Worm (Caenorhabditis elegans) whole organism, young adult: Measurements from ENCODE around the gene grk-2.
A peak's percentile ranks its signal among the peaks of the same experiment; 100 is the strongest.

Experiments used
- D2030.7 ChIP-seq: fragments of 200-800 bp; sonication (Bioruptor generic); IDR thresholded peaks from 2 replicates; pipeline ENCODE4 v1.3.6; 2022; ENCODE audit warnings: missing genetic modification reagents, missing genetic modification characterization, missing compliant biosample characterization
- F10E7.11 ChIP-seq: sonication (generic microtip); optimal IDR thresholded peaks from 2 replicates; lab custom pipeline; 2017; ENCODE audit warnings: mild to moderate bottlenecking, missing genetic modification characterization, moderate library complexity, missing compliant biosample characterization
- F22D6.2 ChIP-seq: sonication (generic microtip); optimal IDR thresholded peaks from 2 replicates; lab custom pipeline; 2016; ENCODE audit warnings: mild to moderate bottlenecking, missing genetic modification characterization, missing compliant biosample characterization
- F33H1.4 ChIP-seq: fragments of 200-800 bp; sonication (Bioruptor generic); IDR thresholded peaks from 2 replicates; pipeline ENCODE4 v1.3.6; 2022; ENCODE audit warnings: missing genetic modification reagents, missing genetic modification characterization, missing compliant biosample characterization
- F52B5.7 ChIP-seq: sonication (generic microtip); optimal IDR thresholded peaks from 2 replicates; lab custom pipeline; 2016; ENCODE audit warnings: mild to moderate bottlenecking, missing genetic modification characterization, missing compliant biosample characterization
- F55B11.4 ChIP-seq: sonication (generic microtip); optimal IDR thresholded peaks from 2 replicates; lab custom pipeline; 2016; ENCODE audit warnings: missing compliant biosample characterization, missing genetic modification characterization, borderline replicate concordance; ENCODE audit not compliant: insufficient read depth
- F57C9.4 ChIP-seq: sonication (generic microtip); optimal IDR thresholded peaks from 2 replicates; lab custom pipeline; 2017; ENCODE audit warnings: mild to moderate bottlenecking, missing genetic modification characterization, missing compliant biosample characterization
- Y53F4B.3 ChIP-seq: fragments of 200-800 bp; sonication (Bioruptor generic); IDR thresholded peaks from 2 replicates; pipeline ENCODE4 v1.3.6; 2022; ENCODE audit warnings: missing genetic modification reagents, missing genetic modification characterization, missing compliant biosample characterization
- Y56A3A.18 ChIP-seq: fragments of 200-800 bp; sonication (Bioruptor generic); IDR thresholded peaks from 2 replicates; pipeline ENCODE4 v1.3.6; 2022; ENCODE audit warnings: missing genetic modification reagents, missing genetic modification characterization, missing compliant biosample characterization
- ZK185.1 ChIP-seq: sonication (generic microtip); optimal IDR thresholded peaks from 2 replicates; lab custom pipeline; 2016; ENCODE audit warnings: mild to moderate bottlenecking, missing genetic modification characterization, missing compliant biosample characterization; ENCODE audit not compliant: poor library complexity, severe bottlenecking
- attf-3 ChIP-seq: fragments of 200-800 bp; sonication (Bioruptor generic); conservative IDR thresholded peaks from 2 replicates; pipeline ENCODE4 v1.3.6; 2022; ENCODE audit warnings: missing genetic modification reagents, missing genetic modification characterization, missing compliant biosample characterization
- attf-5 ChIP-seq: fragments of 200-800 bp; sonication (Bioruptor generic); optimal IDR thresholded peaks from 2 replicates; lab custom pipeline; 2018; ENCODE audit warnings: mild to moderate bottlenecking, missing genetic modification characterization, missing compliant biosample characterization
- cebp-1 ChIP-seq, 2 experiments: fragments of 200-800 bp in 1 of 2; sonication (Bioruptor generic) in 1 of 2; sonication (generic microtip) in 1 of 2; IDR thresholded peaks in 1 of 2; optimal IDR thresholded peaks in 1 of 2; 2 replicates each; pipeline versions ENCODE4 v1.3.6 to Lab custom; 2017 to 2022; ENCODE audit warnings: missing compliant biosample characterization in 2 of 2, missing genetic modification characterization in 2 of 2, mild to moderate bottlenecking in 1 of 2, missing genetic modification reagents in 1 of 2, moderate library complexity in 1 of 2
- cebp-2 ChIP-seq: fragments of 200-800 bp; sonication (Bioruptor generic); IDR thresholded peaks from 2 replicates; pipeline ENCODE4 v1.3.6; 2022; ENCODE audit warnings: missing genetic modification characterization, missing compliant biosample characterization
- die-1 ChIP-seq: sonication (generic microtip); optimal IDR thresholded peaks from 2 replicates; lab custom pipeline; 2016; ENCODE audit warnings: missing genotype, mild to moderate bottlenecking, missing genetic modification characterization, missing compliant biosample characterization
- efl-1 ChIP-seq: fragments of 150-350 bp; optimal IDR thresholded peaks from 2 replicates; lab custom pipeline; 2014; ENCODE audit warnings: missing biosample characterization, missing genetic modification reagents, missing genetic modification characterization
- egrh-3 ChIP-seq: fragments of 200-800 bp; sonication (Bioruptor generic); IDR thresholded peaks from 2 replicates; pipeline ENCODE4 v1.3.6; 2022; ENCODE audit warnings: missing genetic modification reagents, missing genetic modification characterization, missing compliant biosample characterization
- him-1 ChIP-seq: sonication (generic microtip); optimal IDR thresholded peaks from 2 replicates; lab custom pipeline; 2016; ENCODE audit warnings: missing genotype, missing genetic modification reagents, missing genetic modification characterization, missing compliant biosample characterization
- hmg-1.2 ChIP-seq: fragments of 200-800 bp; sonication (Bioruptor generic); IDR thresholded peaks from 2 replicates; pipeline ENCODE4 v1.3.6; 2022; ENCODE audit warnings: missing genetic modification reagents, missing genetic modification characterization, missing compliant biosample characterization
- let-526 ChIP-seq: fragments of 200-800 bp; sonication (Bioruptor generic); IDR thresholded peaks from 2 replicates; pipeline ENCODE4 v1.3.6; 2022; ENCODE audit warnings: missing genetic modification reagents, missing genetic modification characterization, missing compliant biosample characterization
- lin-40 ChIP-seq: sonication (generic microtip); optimal IDR thresholded peaks from 2 replicates; lab custom pipeline; 2016; ENCODE audit warnings: missing genetic modification characterization, mild to moderate bottlenecking, missing compliant biosample characterization, missing genotype, missing genetic modification reagents
- lin-54 ChIP-seq: fragments of 200-800 bp; sonication (Bioruptor generic); optimal IDR thresholded peaks from 2 replicates; lab custom pipeline; 2018; ENCODE audit warnings: mild to moderate bottlenecking, missing genetic modification characterization, missing compliant biosample characterization
- lsl-1 ChIP-seq: fragments of 200-800 bp; sonication (Bioruptor generic); optimal IDR thresholded peaks from 2 replicates; lab custom pipeline; 2018; ENCODE audit warnings: mild to moderate bottlenecking, missing genetic modification characterization, moderate library complexity, missing compliant biosample characterization
- lsy-27 ChIP-seq: sonication (generic microtip); optimal IDR thresholded peaks from 2 replicates; lab custom pipeline; 2017; ENCODE audit warnings: missing genetic modification characterization, mild to moderate bottlenecking, missing compliant biosample characterization, antibody characterized with exemption, missing genotype, borderline replicate concordance; ENCODE audit not compliant: insufficient read depth
- madf-3 ChIP-seq: fragments of 200-800 bp; sonication (Bioruptor generic); IDR thresholded peaks from 2 replicates; pipeline ENCODE4 v1.3.6; 2022; ENCODE audit warnings: missing genetic modification reagents, missing genetic modification characterization, missing compliant biosample characterization
- madf-8 ChIP-seq: fragments of 200-800 bp; sonication (Bioruptor generic); conservative IDR thresholded peaks from 2 replicates; pipeline ENCODE4 v1.3.6; 2022; ENCODE audit warnings: missing genetic modification reagents, missing genetic modification characterization, missing compliant biosample characterization
- mcd-1 ChIP-seq: fragments of 200-800 bp; sonication (Bioruptor generic); IDR thresholded peaks from 2 replicates; pipeline ENCODE4 v1.3.6; 2022; ENCODE audit warnings: missing genetic modification reagents, missing genetic modification characterization, missing compliant biosample characterization
- mxl-1 ChIP-seq: sonication (generic microtip); optimal IDR thresholded peaks from 2 replicates; lab custom pipeline; 2016; ENCODE audit warnings: missing genetic modification characterization, missing compliant biosample characterization
- nfya-2 ChIP-seq: fragments of 200-800 bp; sonication (Bioruptor generic); IDR thresholded peaks from 2 replicates; pipeline ENCODE4 v1.3.6; 2022; ENCODE audit warnings: missing genetic modification reagents, missing genetic modification characterization, missing compliant biosample characterization
- nfyb-1 ChIP-seq: fragments of 200-800 bp; sonication (Bioruptor generic); IDR thresholded peaks from 2 replicates; pipeline ENCODE4 v1.3.6; 2022; ENCODE audit warnings: missing genetic modification reagents, missing genetic modification characterization, missing compliant biosample characterization
- sea-2 ChIP-seq: fragments of 200-800 bp; sonication (Bioruptor generic); IDR thresholded peaks from 2 replicates; pipeline ENCODE4 v1.3.6; 2022; ENCODE audit warnings: missing genetic modification characterization, missing compliant biosample characterization
- snpc-1.1 ChIP-seq: sonication (generic microtip); optimal IDR thresholded peaks from 2 replicates; lab custom pipeline; 2017; ENCODE audit warnings: missing genetic modification characterization, mild to moderate bottlenecking, missing compliant biosample characterization, antibody characterized with exemption, moderate library complexity, missing genotype, missing genetic modification reagents; ENCODE audit not compliant: insufficient read depth
- snpc-4 ChIP-seq, 5 experiments: fragments of 150-350 bp in 1 of 5; sonication (generic microtip) in 4 of 5; optimal IDR thresholded peaks; 2 replicates each; lab custom pipeline; 2014 to 2018; ENCODE audit warnings: missing genetic modification characterization in 5 of 5, missing biosample characterization in 3 of 5, antibody characterized with exemption in 2 of 5, mild to moderate bottlenecking in 2 of 5, missing compliant biosample characterization in 2 of 5, missing genotype in 2 of 5, moderate library complexity in 2 of 5, missing genetic modification reagents in 1 of 5
- tbp1 ChIP-seq: fragments of 200-800 bp; sonication (Bioruptor generic); optimal IDR thresholded peaks from 2 replicates; lab custom pipeline; 2018; ENCODE audit warnings: mild to moderate bottlenecking, missing genetic modification characterization, missing compliant biosample characterization
- tlf-1 ChIP-seq: fragments of 200-800 bp; sonication (Bioruptor generic); optimal IDR thresholded peaks from 2 replicates; lab custom pipeline; 2018; ENCODE audit warnings: mild to moderate bottlenecking, missing genetic modification characterization, missing compliant biosample characterization
- zfh-2 ChIP-seq: fragments of 200-800 bp; sonication (Bioruptor generic); conservative IDR thresholded peaks from 2 replicates; pipeline ENCODE4 v1.3.6; 2022; ENCODE audit warnings: missing genetic modification reagents, missing genetic modification characterization, missing compliant biosample characterization
- zim-3 ChIP-seq: sonication (generic microtip); optimal IDR thresholded peaks from 2 replicates; lab custom pipeline; 2017; ENCODE audit warnings: mild to moderate bottlenecking, missing genetic modification characterization, moderate library complexity, missing compliant biosample characterization
- ztf-18 ChIP-seq: sonication (generic microtip); optimal IDR thresholded peaks from 2 replicates; lab custom pipeline; 2016; ENCODE audit warnings: missing genotype, mild to moderate bottlenecking, missing genetic modification characterization, missing compliant biosample characterization
- ztf-22 ChIP-seq: fragments of 200-800 bp; sonication (Bioruptor generic); optimal IDR thresholded peaks from 2 replicates; lab custom pipeline; 2018; ENCODE audit warnings: mild to moderate bottlenecking, missing genetic modification characterization, moderate library complexity, missing compliant biosample characterization

The grk-2 gene

DNA sequence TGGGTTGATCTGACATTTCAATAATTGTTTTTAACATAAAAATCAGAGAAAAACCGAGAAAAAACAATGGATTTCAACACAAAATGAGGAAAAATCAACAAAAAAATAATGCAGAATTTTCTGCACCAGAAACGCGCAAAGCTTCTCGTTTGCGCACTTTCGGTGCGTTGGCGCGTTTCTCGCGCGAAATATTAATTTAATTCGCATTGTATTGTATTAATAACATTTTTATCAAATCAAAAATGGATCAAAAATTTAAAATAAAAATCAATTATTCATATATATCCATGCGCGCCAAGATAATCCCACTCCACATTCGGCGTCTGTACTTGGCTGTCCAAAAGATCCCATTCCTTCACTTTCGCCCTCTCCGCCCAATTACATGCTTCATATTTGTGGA lies 41.3 kb upstream of the grk-2 start, which contains the start of gene fem-2:
TSS of gene fem-2 (minus strand) at position 9 of the 400 bp plus-strand sequence.
- TF ChIP-seq lin-40 (tag; lab: Kevin White, UChicago) (peak; percentile 31), lsl-1 (GFP tag; lab: Kevin White, UChicago) (peak; percentile 35), Y53F4B.3 (GFP tag; lab: Robert Waterston, UW) (no peak), mcd-1 (GFP tag; lab: Robert Waterston, UW) (peak; percentile 66), hmg-1.2 (GFP tag; lab: Robert Waterston, UW) (peak; percentile 13; the same call in 1 of the 2 replicates), attf-5 (GFP tag; lab: Kevin White, UChicago) (peak; percentile 2), efl-1 (GFP tag; lab: Kevin White, UChicago) (peak; percentile 36), ztf-18 (tag; lab: Kevin White, UChicago) (peak; percentile 91), D2030.7 (peak; percentile 28; the same call in 1 of the 2 replicates), F55B11.4 (tag; lab: Kevin White, UChicago) (no peak), cebp-1 (GFP tag; IDR thresholded peaks at IDR 0.05; lab: Robert Waterston, UW) (no peak), cebp-1 (tag; optimal IDR thresholded peaks at IDR 0.05; lab: Kevin White, UChicago) (peak; percentile 26), madf-3 (no peak), die-1 (tag; lab: Kevin White, UChicago) (no peak)

DNA sequence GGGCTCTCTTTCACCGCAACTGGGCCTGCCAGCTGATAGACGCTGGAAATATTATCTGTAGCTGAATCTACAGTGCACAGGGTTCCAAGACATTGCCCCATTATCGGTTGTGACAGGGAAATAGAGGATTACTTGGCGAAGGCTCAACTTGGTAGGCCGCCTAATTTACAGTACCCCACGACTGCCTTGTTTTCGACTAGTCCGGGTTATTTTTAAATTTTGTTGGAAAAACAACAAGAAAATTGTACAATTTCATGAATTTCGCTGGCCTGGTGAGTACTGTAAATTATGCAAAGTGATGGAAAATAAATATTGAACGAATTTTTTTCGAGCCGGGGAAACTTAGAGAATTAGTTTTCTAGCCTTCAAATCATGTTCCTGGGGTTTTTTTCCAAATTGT lies 39.9 kb upstream of the grk-2 start, which contains the start of gene T19C3.7:
TSS of gene T19C3.7 (minus strand) at position 101 of the 400 bp plus-strand sequence.
- TF ChIP-seq tlf-1 (no peak), nfyb-1 (GFP tag; lab: Robert Waterston, UW) (no peak), lsl-1 (GFP tag; lab: Kevin White, UChicago) (no peak), lsy-27 (tag; lab: Kevin White, UChicago) (no peak), him-1 (tag; lab: Kevin White, UChicago) (no peak)

ce11 chrIII:638319-638718 lies 37.6 kb upstream of the grk-2 start, which contains the start of gene sbds-1:
sbds-1 (minus strand) TSS chrIII:638419.
- TF ChIP-seq F10E7.11 (tag; lab: Kevin White, UChicago) (no peak), zfh-2 (GFP tag; lab: Robert Waterston, UW) (no peak), F33H1.4 (GFP tag; lab: Robert Waterston, UW) (no peak), F57C9.4 (no peak), mxl-1 (tag; lab: Kevin White, UChicago) (no peak), F22D6.2 (tag; lab: Kevin White, UChicago) (no peak), snpc-1.1 (tag; lab: Kevin White, UChicago) (no peak), F52B5.7 (tag; lab: Kevin White, UChicago) (no peak)
- TF ChIP-seq, all 124 proteins: peak for 0

DNA sequence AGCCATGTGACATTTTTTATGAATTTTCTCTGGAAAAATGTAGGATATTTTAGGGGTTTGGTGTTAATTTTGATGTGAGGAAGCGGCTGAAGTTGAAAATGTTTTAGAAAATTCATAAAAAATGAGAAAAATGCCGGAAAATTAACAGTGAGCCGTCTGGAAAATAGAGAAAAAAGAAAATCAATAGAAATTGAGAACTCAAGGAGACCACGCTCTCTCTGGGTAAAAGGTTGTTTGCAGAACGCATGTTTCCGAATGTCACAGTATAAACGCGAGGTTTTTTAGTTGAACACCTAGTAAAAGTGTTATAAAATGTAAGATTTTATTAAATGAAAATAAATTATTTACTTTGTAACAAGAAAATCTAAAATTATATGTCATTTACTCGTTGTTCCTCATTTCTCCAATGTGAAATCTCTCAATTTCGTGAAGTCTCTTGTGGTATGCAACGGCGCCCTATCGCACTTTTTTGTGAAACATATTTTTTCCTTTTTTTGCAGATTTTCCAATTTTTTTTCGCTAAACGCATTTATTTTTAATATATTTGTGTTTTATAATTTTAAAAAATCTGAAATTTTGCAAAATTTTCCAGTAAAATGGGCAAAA lies 35.6 kb upstream of the grk-2 start, which contains the start of the genes tag-266 and tag-267:
TSS of gene tag-266 (minus strand) at position 29 of the 606 bp plus-strand sequence.
TSS of gene tag-267 (plus strand) at position 593 of the 606 bp plus-strand sequence.
- TF ChIP-seq lin-40 (tag; lab: Kevin White, UChicago) (peak; percentile 68), attf-3 (GFP tag; lab: Robert Waterston, UW) (no peak), sea-2 (GFP tag; lab: Robert Waterston, UW) (no peak), ztf-22 (GFP tag; lab: Kevin White, UChicago) (no peak), tbp1 (peak; percentile 45), madf-8 (GFP tag; lab: Robert Waterston, UW) (no peak), Y56A3A.18 (GFP tag; lab: Robert Waterston, UW) (no peak), snpc-4 (GFP tag; optimal IDR thresholded peaks at IDR 0.05; lab: Kevin White, UChicago) (no peak), snpc-4 (tag; optimal IDR thresholded peaks at IDR 0.05; lab: Kevin White, UChicago) (peak in 2 of 4 experiments; percentile 2 to 40), lsl-1 (GFP tag; lab: Kevin White, UChicago) (peak; percentile 47), F22D6.2 (tag; lab: Kevin White, UChicago) (no peak), cebp-2 (GFP tag; lab: Robert Waterston, UW) (no peak), cebp-1 (GFP tag; IDR thresholded peaks at IDR 0.05; lab: Robert Waterston, UW) (peak; percentile 41; the same call in 1 of the 2 replicates), cebp-1 (tag; optimal IDR thresholded peaks at IDR 0.05; lab: Kevin White, UChicago) (peak; percentile 62), let-526 (no peak), zim-3 (tag; lab: Kevin White, UChicago) (no peak), nfya-2 (GFP tag; lab: Robert Waterston, UW) (no peak), ZK185.1 (tag; lab: Kevin White, UChicago) (no peak), lin-54 (GFP tag; lab: Kevin White, UChicago) (peak; percentile 8), F10E7.11 (tag; lab: Kevin White, UChicago) (no peak), egrh-3 (GFP tag; lab: Robert Waterston, UW) (0 out of 2 replicates have a peak, but pooled peaks have one; percentile 16)
